Worm (Caenorhabditis elegans) whole organism, young adult: Measurements from ENCODE around the gene cyk-4.
A peak's percentile ranks its signal among the peaks of the same experiment; 100 is the strongest.

ENCODE experiments used
- D2030.7 ChIP-seq: fragments of 200-800 bp; sonication (Bioruptor generic); IDR thresholded peaks from 2 replicates; pipeline ENCODE4 v1.3.6; 2022; ENCODE audit warnings: missing genetic modification reagents, missing genetic modification characterization, missing compliant biosample characterization
- F57A8.1 ChIP-seq: fragments of 200-800 bp; sonication (Bioruptor generic); optimal IDR thresholded peaks from 2 replicates; lab custom pipeline; 2018; ENCODE audit warnings: mild to moderate bottlenecking, missing genetic modification characterization, moderate library complexity, missing compliant biosample characterization
- T07F8.4 ChIP-seq: sonication (generic microtip); optimal IDR thresholded peaks from 2 replicates; lab custom pipeline; 2016; ENCODE audit warnings: mild to moderate bottlenecking, missing genetic modification characterization, moderate library complexity, missing compliant biosample characterization
- Y53G8AR.9 ChIP-seq: fragments of 200-800 bp; sonication (Bioruptor generic); conservative IDR thresholded peaks from 2 replicates; pipeline ENCODE4 v1.3.6; 2022; ENCODE audit warnings: missing genetic modification reagents, missing genetic modification characterization, missing compliant biosample characterization
- Y56A3A.18 ChIP-seq: fragments of 200-800 bp; sonication (Bioruptor generic); IDR thresholded peaks from 2 replicates; pipeline ENCODE4 v1.3.6; 2022; ENCODE audit warnings: missing genetic modification reagents, missing genetic modification characterization, missing compliant biosample characterization
- ZK185.1 ChIP-seq: sonication (generic microtip); optimal IDR thresholded peaks from 2 replicates; lab custom pipeline; 2016; ENCODE audit warnings: mild to moderate bottlenecking, missing genetic modification characterization, missing compliant biosample characterization; ENCODE audit not compliant: poor library complexity, severe bottlenecking
- akir-1 ChIP-seq: fragments of 200-800 bp; sonication (Bioruptor generic); optimal IDR thresholded peaks from 2 replicates; lab custom pipeline; 2018; ENCODE audit warnings: mild to moderate bottlenecking, missing genetic modification characterization, moderate library complexity, missing compliant biosample characterization
- ama-1 ChIP-seq, 3 experiments: fragments of 150-350 bp in 1 of 3; sonication (generic microtip) in 2 of 3; optimal IDR thresholded peaks; 2 replicates each; lab custom pipeline; 2014 to 2018; ENCODE audit warnings: missing biosample characterization in 2 of 3, missing genetic modification characterization in 2 of 3, missing genetic modification reagents in 2 of 3
- aptf-2 ChIP-seq: fragments of 200-800 bp; sonication (Bioruptor generic); conservative IDR thresholded peaks from 2 replicates; pipeline ENCODE4 v1.3.6; 2022; ENCODE audit warnings: missing genetic modification reagents, missing genetic modification characterization, missing compliant biosample characterization
- athp-1 ChIP-seq: sonication (generic microtip); optimal IDR thresholded peaks from 2 replicates; lab custom pipeline; 2017; ENCODE audit warnings: mild to moderate bottlenecking, missing genetic modification characterization, missing compliant biosample characterization
- ccch-3 ChIP-seq: fragments of 200-800 bp; sonication (Bioruptor generic); optimal IDR thresholded peaks from 2 replicates; lab custom pipeline; 2018; ENCODE audit warnings: mild to moderate bottlenecking, missing genetic modification characterization, missing compliant biosample characterization
- cebp-1 ChIP-seq, 2 experiments: fragments of 200-800 bp in 1 of 2; sonication (Bioruptor generic) in 1 of 2; sonication (generic microtip) in 1 of 2; IDR thresholded peaks in 1 of 2; optimal IDR thresholded peaks in 1 of 2; 2 replicates each; pipeline versions ENCODE4 v1.3.6 to Lab custom; 2017 to 2022; ENCODE audit warnings: missing compliant biosample characterization in 2 of 2, missing genetic modification characterization in 2 of 2, mild to moderate bottlenecking in 1 of 2, missing genetic modification reagents in 1 of 2, moderate library complexity in 1 of 2
- ceh-100 ChIP-seq: fragments of 200-800 bp; sonication (Bioruptor generic); IDR thresholded peaks from 2 replicates; pipeline ENCODE4 v1.3.6; 2022; ENCODE audit warnings: missing genetic modification reagents, missing genetic modification characterization, missing compliant biosample characterization
- ceh-91 ChIP-seq: fragments of 200-800 bp; sonication (Bioruptor generic); IDR thresholded peaks from 2 replicates; pipeline ENCODE4 v1.3.6; 2022; ENCODE audit warnings: missing genetic modification reagents, missing genetic modification characterization, missing compliant biosample characterization
- dpl-1 ChIP-seq: fragments of 150-350 bp; optimal IDR thresholded peaks from 2 replicates; lab custom pipeline; 2014; ENCODE audit warnings: missing biosample characterization, missing genetic modification reagents, missing genetic modification characterization
- efl-1 ChIP-seq: fragments of 150-350 bp; optimal IDR thresholded peaks from 2 replicates; lab custom pipeline; 2014; ENCODE audit warnings: missing biosample characterization, missing genetic modification reagents, missing genetic modification characterization
- egl-18 ChIP-seq: fragments of 200-800 bp; sonication (Bioruptor generic); IDR thresholded peaks from 2 replicates; pipeline ENCODE4 v1.3.6; 2022; ENCODE audit warnings: missing genetic modification reagents, missing genetic modification characterization, missing compliant biosample characterization
- gei-17 ChIP-seq: fragments of 200-800 bp; sonication (Bioruptor generic); optimal IDR thresholded peaks from 2 replicates; lab custom pipeline; 2018; ENCODE audit warnings: mild to moderate bottlenecking, missing genetic modification characterization, missing compliant biosample characterization
- hmg-20 ChIP-seq: fragments of 200-800 bp; sonication (Bioruptor generic); IDR thresholded peaks from 2 replicates; pipeline ENCODE4 v1.3.6; 2022; ENCODE audit warnings: missing genetic modification reagents, missing genetic modification characterization, missing compliant biosample characterization
- lin-35 ChIP-seq, 3 experiments: fragments of 150-350 bp in 2 of 3; sonication (generic microtip) in 1 of 3; optimal IDR thresholded peaks; 2 replicates each; lab custom pipeline; 2014 to 2018; ENCODE audit warnings: missing biosample characterization in 3 of 3, missing genetic modification characterization in 3 of 3, missing genetic modification reagents in 3 of 3
- lsl-1 ChIP-seq: fragments of 200-800 bp; sonication (Bioruptor generic); optimal IDR thresholded peaks from 2 replicates; lab custom pipeline; 2018; ENCODE audit warnings: mild to moderate bottlenecking, missing genetic modification characterization, moderate library complexity, missing compliant biosample characterization
- lsy-27 ChIP-seq: sonication (generic microtip); optimal IDR thresholded peaks from 2 replicates; lab custom pipeline; 2017; ENCODE audit warnings: missing genetic modification characterization, mild to moderate bottlenecking, missing compliant biosample characterization, antibody characterized with exemption, missing genotype, borderline replicate concordance; ENCODE audit not compliant: insufficient read depth
- madf-3 ChIP-seq: fragments of 200-800 bp; sonication (Bioruptor generic); IDR thresholded peaks from 2 replicates; pipeline ENCODE4 v1.3.6; 2022; ENCODE audit warnings: missing genetic modification reagents, missing genetic modification characterization, missing compliant biosample characterization
- mel-28 ChIP-seq: sonication (generic microtip); optimal IDR thresholded peaks from 2 replicates; lab custom pipeline; 2016; ENCODE audit warnings: borderline replicate concordance, mild to moderate bottlenecking, missing genetic modification characterization, missing compliant biosample characterization
- rpc-1 ChIP-seq, 2 experiments: fragments of 150-350 bp in 1 of 2; sonication (generic microtip) in 1 of 2; optimal IDR thresholded peaks; 2 replicates each; lab custom pipeline; 2014 to 2018; ENCODE audit warnings: missing biosample characterization in 1 of 2, missing genetic modification characterization in 1 of 2, missing genetic modification reagents in 1 of 2, missing genotype in 1 of 2
- sdz-38 ChIP-seq: sonication (generic microtip); optimal IDR thresholded peaks from 2 replicates; lab custom pipeline; 2016; ENCODE audit warnings: missing genotype, missing genetic modification characterization, missing compliant biosample characterization
- snpc-1.1 ChIP-seq: sonication (generic microtip); optimal IDR thresholded peaks from 2 replicates; lab custom pipeline; 2017; ENCODE audit warnings: missing genetic modification characterization, mild to moderate bottlenecking, missing compliant biosample characterization, antibody characterized with exemption, moderate library complexity, missing genotype, missing genetic modification reagents; ENCODE audit not compliant: insufficient read depth
- tbp1 ChIP-seq: fragments of 200-800 bp; sonication (Bioruptor generic); optimal IDR thresholded peaks from 2 replicates; lab custom pipeline; 2018; ENCODE audit warnings: mild to moderate bottlenecking, missing genetic modification characterization, missing compliant biosample characterization
- unc-62 ChIP-seq: fragments of 150-350 bp; optimal IDR thresholded peaks from 2 replicates; lab custom pipeline; 2014; ENCODE audit warnings: missing biosample characterization, missing genetic modification reagents, missing genetic modification characterization
- xnd-1 ChIP-seq: sonication (generic microtip); optimal IDR thresholded peaks from 2 replicates; lab custom pipeline; 2016; ENCODE audit warnings: missing genotype, missing genetic modification reagents, missing genetic modification characterization, missing compliant biosample characterization
- ztf-18 ChIP-seq: sonication (generic microtip); optimal IDR thresholded peaks from 2 replicates; lab custom pipeline; 2016; ENCODE audit warnings: missing genotype, mild to moderate bottlenecking, missing genetic modification characterization, missing compliant biosample characterization
- ztf-26 ChIP-seq: sonication (generic microtip); optimal IDR thresholded peaks from 2 replicates; lab custom pipeline; 2017; ENCODE audit warnings: missing genetic modification characterization, missing compliant biosample characterization
- ztf-3 ChIP-seq: fragments of 200-800 bp; sonication (Bioruptor generic); optimal IDR thresholded peaks from 2 replicates; lab custom pipeline; 2018; ENCODE audit warnings: mild to moderate bottlenecking, missing genetic modification characterization, missing compliant biosample characterization
- ztf-6 ChIP-seq: fragments of 200-800 bp; sonication (Bioruptor generic); IDR thresholded peaks from 2 replicates; pipeline ENCODE4 v1.3.6; 2022; ENCODE audit warnings: missing genetic modification reagents, missing genetic modification characterization, missing compliant biosample characterization

The cyk-4 gene

ce11 chrIII:13780199-13780706 lies 9.2 kb upstream of the cyk-4 start, which contains the start of gene pot-3 (continued):
- no peak for TF ChIP-seq cebp-1 (GFP tag; IDR thresholded peaks at IDR 0.05; lab: Robert Waterston, UW)
- no peak for TF ChIP-seq cebp-1 (tag; optimal IDR thresholded peaks at IDR 0.05; lab: Kevin White, UChicago)

ce11 chrIII:13779360-13780093 lies 8.5 kb upstream of the cyk-4 start:
- TF ChIP-seq ZK185.1 (peak; percentile 14), mel-28 (tag; lab: Kevin White, UChicago) (no peak), lsl-1 (GFP tag; lab: Kevin White, UChicago) (peak; percentile 27)

- TF ChIP-seq cebp-1 (GFP tag; IDR thresholded peaks at IDR 0.05; lab: Robert Waterston, UW) (no peak), cebp-1 (tag; optimal IDR thresholded peaks at IDR 0.05; lab: Kevin White, UChicago) (no peak), ZK185.1 (no peak), Y56A3A.18 (GFP tag; lab: Robert Waterston, UW) (no peak), efl-1 (GFP tag; lab: Kevin White, UChicago) (no peak), ama-1 (optimal IDR thresholded peaks at IDR 0.05; lab: Kevin White, UChicago) (no peak), ama-1 (GFP tag; optimal IDR thresholded peaks at IDR 0.05; lab: Kevin White, UChicago) (peak in 1 of 2 experiments; percentile 11), D2030.7 (GFP tag; lab: Robert Waterston, UW) (no peak), ztf-3 (GFP tag; lab: Kevin White, UChicago) (no peak), T07F8.4 (tag; lab: Kevin White, UChicago) (no peak)
Measured at ce11 chrIII:13778816-13779215, 7.8 kb upstream of the cyk-4 start.

ce11 chrIII:13772876-13773275 lies 1.9 kb upstream of the cyk-4 start, which contains the start of gene mdt-29:
TSS of gene mdt-29 (plus strand) at chrIII:13773176.
- TF ChIP-seq akir-1 (GFP tag; lab: Kevin White, UChicago) (no peak), egl-18 (no peak), cebp-1 (GFP tag; IDR thresholded peaks at IDR 0.05; lab: Robert Waterston, UW) (no peak), cebp-1 (tag; optimal IDR thresholded peaks at IDR 0.05; lab: Kevin White, UChicago) (no peak), sdz-38 (tag; lab: Kevin White, UChicago) (no peak), ztf-26 (tag; lab: Kevin White, UChicago) (no peak), ccch-3 (GFP tag; lab: Kevin White, UChicago) (no peak), unc-62 (GFP tag; lab: Kevin White, UChicago) (no peak), ceh-100 (GFP tag; lab: Robert Waterston, UW) (no peak)

ce11 chrIII:13770017-13770416 lies 1.0 kb downstream of the cyk-4 start:
- no peak for TF ChIP-seq ztf-3 (GFP tag; lab: Kevin White, UChicago)
- TF ChIP-seq athp-1 (tag; lab: Kevin White, UChicago): no peak
- no peak for TF ChIP-seq ztf-6 (GFP tag; lab: Robert Waterston, UW)
- TF ChIP-seq F57A8.1 (GFP tag; lab: Kevin White, UChicago): no peak
- no peak for TF ChIP-seq tbp1 (GFP tag; lab: Kevin White, UChicago)
- TF ChIP-seq madf-3 (GFP tag; lab: Robert Waterston, UW): no peak
- TF ChIP-seq aptf-2 (GFP tag; lab: Robert Waterston, UW): no peak
- TF ChIP-seq xnd-1 (tag; lab: Kevin White, UChicago): no peak

- TF ChIP-seq gei-17: no peak
- peak; percentile 46 for TF ChIP-seq dpl-1
- TF ChIP-seq rpc-1 (optimal IDR thresholded peaks at IDR 0.05; lab: Kevin White, UChicago): no peak
- no peak for TF ChIP-seq rpc-1 (tag; optimal IDR thresholded peaks at IDR 0.05; lab: Kevin White, UChicago)
- no peak for TF ChIP-seq ztf-18 (tag; lab: Kevin White, UChicago)
- TF ChIP-seq snpc-1.1: peak; percentile 9
- peak in 1 of 3 experiments; percentile 14 for TF ChIP-seq lin-35 (GFP tag; optimal IDR thresholded peaks at IDR 0.05; lab: Kevin White, UChicago)
- TF ChIP-seq lsl-1 (GFP tag; lab: Kevin White, UChicago): peak; percentile 21
- no peak for TF ChIP-seq ccch-3 (GFP tag; lab: Kevin White, UChicago)
- TF ChIP-seq ztf-6 (GFP tag; lab: Robert Waterston, UW): no peak
- no peak for TF ChIP-seq lsy-27 (tag; lab: Kevin White, UChicago)
- TF ChIP-seq ceh-91 (GFP tag; lab: Robert Waterston, UW): 0 out of 2 replicates have a peak, but pooled peaks have one; percentile 23
- TF ChIP-seq hmg-20 (GFP tag; lab: Robert Waterston, UW): no peak
- TF ChIP-seq mel-28 (tag; lab: Kevin White, UChicago): no peak
- peak; percentile 37; the same call in 1 of the 2 replicates for TF ChIP-seq Y53G8AR.9 (GFP tag; lab: Robert Waterston, UW)
Measured at ce11 chrIII:13768074-13768662, 2.9 kb downstream of the cyk-4 start, which contains the start of gene rml-1. TSS of gene rml-1 (minus strand) at chrIII:13768092.
